Worm (Caenorhabditis elegans): Measurements from ENCODE around the gene F58A6.9.

ce11 chrII:5120612-5121011 is 38.1 kb downstream of the F58A6.9 start:
- TF ChIP-seq ama-1 (optimal IDR thresholded peaks at IDR 0.05) (no peak), R02D3.7 (tag; optimal IDR thresholded peaks at IDR 0.05) (no peak), nhr-25 (tag; optimal IDR thresholded peaks at IDR 0.05) (no peak)

All from whole organism, L3 larva.